Fruit fly (Drosophila melanogaster): ENCODE results near the gene CG31624.

- TF ChIP-seq OdsH (GFP tag; optimal IDR thresholded peaks at IDR 0.05) (no peak), Hr39 (GFP tag; optimal IDR thresholded peaks at IDR 0.05) (no peak), CG16779 (tag; optimal IDR thresholded peaks at IDR 0.05) (no peak), fd85E (GFP tag; optimal IDR thresholded peaks at IDR 0.05) (no peak)
Observed at dm6 chr2L:21169160-21169624, 31.0 kb downstream of the CG31624 start.
